Worm (Caenorhabditis elegans) whole organism, L1 larva: ENCODE data around the gene Y82E9BL.12.

ENCODE experiments used
- C04F5.9 ChIP-seq: sonication (generic microtip); optimal IDR thresholded peaks from 2 replicates; lab custom pipeline; 2016; ENCODE audit warnings: missing genetic modification characterization, missing compliant biosample characterization
- aly-2 ChIP-seq: fragments of 150-350 bp; optimal IDR thresholded peaks from 2 replicates; lab custom pipeline; 2014; ENCODE audit warnings: missing biosample characterization, missing genetic modification characterization
- blmp-1 ChIP-seq: fragments of 150-350 bp; optimal IDR thresholded peaks from 2 replicates; lab custom pipeline; 2014; ENCODE audit warnings: missing biosample characterization, missing genetic modification characterization
- ceh-63 ChIP-seq: fragments of 200-800 bp; sonication (Bioruptor generic); optimal IDR thresholded peaks from 2 replicates; lab custom pipeline; 2018; ENCODE audit warnings: mild to moderate bottlenecking, missing genetic modification characterization, missing compliant biosample characterization
- ceh-8 ChIP-seq: fragments of 200-800 bp; sonication (Bioruptor generic); optimal IDR thresholded peaks from 2 replicates; lab custom pipeline; 2018; ENCODE audit warnings: mild to moderate bottlenecking, missing genetic modification characterization, moderate library complexity, missing compliant biosample characterization
- ceh-88 ChIP-seq: fragments of 200-800 bp; sonication (Bioruptor generic); IDR thresholded peaks from 2 replicates; pipeline ENCODE4 v1.3.6; 2022; ENCODE audit warnings: missing genetic modification characterization, missing compliant biosample characterization
- ceh-90 ChIP-seq: sonication (generic microtip); optimal IDR thresholded peaks from 2 replicates; lab custom pipeline; 2016; ENCODE audit warnings: missing genetic modification characterization, missing compliant biosample characterization
- ces-1 ChIP-seq: fragments of 150-350 bp; optimal IDR thresholded peaks from 2 replicates; lab custom pipeline; 2014; ENCODE audit warnings: missing biosample characterization, missing genetic modification reagents, missing genetic modification characterization
- dpl-1 ChIP-seq, 3 experiments: fragments of 150-350 bp in 2 of 3; sonication (generic microtip) in 1 of 3; optimal IDR thresholded peaks; 2 replicates each; lab custom pipeline; 2014 to 2017; ENCODE audit warnings: missing biosample characterization in 3 of 3, missing genetic modification characterization in 3 of 3, missing genetic modification reagents in 3 of 3
- efl-1 ChIP-seq, 4 experiments: fragments of 150-350 bp; optimal IDR thresholded peaks in 3 of 4; peaks in 1 of 4; 1 replicate in 1 of 4; 2 replicates in 3 of 4; lab custom pipeline; 2014; ENCODE audit warnings: missing biosample characterization in 2 of 4, missing genetic modification characterization in 2 of 4, missing genetic modification reagents in 2 of 4
- efl-3 ChIP-seq: fragments of 200-800 bp; sonication (Bioruptor generic); optimal IDR thresholded peaks from 2 replicates; lab custom pipeline; 2018; ENCODE audit warnings: mild to moderate bottlenecking, missing genetic modification characterization, missing compliant biosample characterization
- egl-27 ChIP-seq, 2 experiments: fragments of 150-350 bp in 1 of 2; sonication (generic microtip); optimal IDR thresholded peaks; 3 replicates each; lab custom pipeline; 2017 to 2018; ENCODE audit warnings: missing biosample characterization in 2 of 2, missing genetic modification characterization in 2 of 2, missing genetic modification reagents in 2 of 2
- elt-2 ChIP-seq: sonication (generic microtip); optimal IDR thresholded peaks from 2 replicates; lab custom pipeline; 2016; ENCODE audit warnings: missing genetic modification characterization, mild to moderate bottlenecking, inconsistent platforms, missing compliant biosample characterization, missing genetic modification reagents
- ets-5 ChIP-seq: fragments of 200-800 bp; sonication (Bioruptor generic); IDR thresholded peaks from 2 replicates; pipeline ENCODE4 v1.3.6; 2022; ENCODE audit warnings: missing genetic modification characterization, missing compliant biosample characterization
- fkh-4 ChIP-seq: sonication (generic microtip); optimal IDR thresholded peaks from 2 replicates; lab custom pipeline; 2016; ENCODE audit warnings: missing compliant biosample characterization, missing genetic modification characterization, borderline replicate concordance
- fkh-8 ChIP-seq: sonication (generic microtip); optimal IDR thresholded peaks from 2 replicates; lab custom pipeline; 2016; ENCODE audit warnings: mild to moderate bottlenecking, missing genetic modification characterization, missing compliant biosample characterization
- hpl-2 ChIP-seq: fragments of 150-350 bp; optimal IDR thresholded peaks from 2 replicates; lab custom pipeline; 2014; ENCODE audit warnings: missing biosample characterization, missing genetic modification reagents, missing genetic modification characterization
- lin-15B ChIP-seq: fragments of 150-350 bp; sonication (generic microtip); optimal IDR thresholded peaks from 3 replicates; lab custom pipeline; 2014; ENCODE audit warnings: missing biosample characterization, missing genetic modification characterization
- lin-39 ChIP-seq: fragments of 150-350 bp; optimal IDR thresholded peaks from 2 replicates; lab custom pipeline; 2014; ENCODE audit warnings: missing biosample characterization, missing genetic modification reagents, missing genetic modification characterization
- lir-3 ChIP-seq: sonication (generic microtip); optimal IDR thresholded peaks from 2 replicates; lab custom pipeline; 2016; ENCODE audit warnings: mild to moderate bottlenecking, missing genetic modification characterization, moderate library complexity, missing compliant biosample characterization; ENCODE audit not compliant: poor library complexity
- mef-2 ChIP-seq: fragments of 150-350 bp; optimal IDR thresholded peaks from 2 replicates; lab custom pipeline; 2014; ENCODE audit warnings: missing biosample characterization, missing genetic modification characterization
- mep-1 ChIP-seq: fragments of 150-350 bp; optimal IDR thresholded peaks from 2 replicates; lab custom pipeline; 2014; ENCODE audit warnings: missing biosample characterization, missing genetic modification characterization
- nhr-11 ChIP-seq: fragments of 150-350 bp; optimal IDR thresholded peaks from 2 replicates; lab custom pipeline; 2014; ENCODE audit warnings: missing biosample characterization, missing genetic modification characterization
- nhr-12 ChIP-seq: sonication (generic microtip); optimal IDR thresholded peaks from 2 replicates; lab custom pipeline; 2017; ENCODE audit warnings: missing biosample characterization, missing genetic modification characterization
- nhr-19 ChIP-seq: fragments of 200-800 bp; sonication (Bioruptor generic); conservative IDR thresholded peaks from 2 replicates; pipeline ENCODE4 v1.3.6; 2022; ENCODE audit warnings: missing genetic modification characterization, missing compliant biosample characterization
- nhr-237 ChIP-seq: fragments of 150-350 bp; optimal IDR thresholded peaks from 2 replicates; lab custom pipeline; 2014; ENCODE audit warnings: missing biosample characterization, missing genetic modification characterization
- nhr-47 ChIP-seq: sonication (generic microtip); optimal IDR thresholded peaks from 2 replicates; lab custom pipeline; 2016; ENCODE audit warnings: mild to moderate bottlenecking, missing genetic modification characterization, moderate library complexity, missing compliant biosample characterization
- nhr-77 ChIP-seq: fragments of 150-350 bp; optimal IDR thresholded peaks from 2 replicates; lab custom pipeline; 2014; ENCODE audit warnings: missing biosample characterization, missing genetic modification characterization
- nhr-85 ChIP-seq: sonication (generic microtip); peaks from one replicate; lab custom pipeline; 2016; ENCODE audit warnings: missing genetic modification characterization, inconsistent platforms, missing compliant biosample characterization
- nhr-90 ChIP-seq: sonication (generic microtip); optimal IDR thresholded peaks from 2 replicates; lab custom pipeline; 2016; ENCODE audit warnings: mild to moderate bottlenecking, missing genetic modification characterization, missing compliant biosample characterization; ENCODE audit not compliant: poor library complexity
- pqm-1 ChIP-seq: sonication (generic microtip); optimal IDR thresholded peaks from 3 replicates; lab custom pipeline; 2017; ENCODE audit warnings: missing biosample characterization, missing genetic modification characterization
- rnt-1 ChIP-seq: sonication (generic microtip); optimal IDR thresholded peaks from 2 replicates; lab custom pipeline; 2016; ENCODE audit warnings: mild to moderate bottlenecking, missing genetic modification characterization, moderate library complexity, missing compliant biosample characterization
- skn-1 ChIP-seq: fragments of 150-350 bp; optimal IDR thresholded peaks from 2 replicates; lab custom pipeline; 2014; ENCODE audit warnings: missing biosample characterization, missing genetic modification characterization
- snpc-4 ChIP-seq: fragments of 150-350 bp; optimal IDR thresholded peaks from 2 replicates; lab custom pipeline; 2014; ENCODE audit warnings: missing biosample characterization, missing genetic modification characterization
- sox-4 ChIP-seq: sonication (generic microtip); optimal IDR thresholded peaks from 2 replicates; lab custom pipeline; 2016; ENCODE audit warnings: missing genetic modification characterization, missing compliant biosample characterization
- sptf-1 ChIP-seq: fragments of 150-350 bp; optimal IDR thresholded peaks from 2 replicates; lab custom pipeline; 2014; ENCODE audit warnings: missing biosample characterization, missing genetic modification characterization
- sup-37 ChIP-seq: fragments of 200-800 bp; sonication (Bioruptor generic); optimal IDR thresholded peaks from 2 replicates; lab custom pipeline; 2018; ENCODE audit warnings: mild to moderate bottlenecking, missing genetic modification characterization, missing compliant biosample characterization
- swsn-7 ChIP-seq: sonication (generic microtip); optimal IDR thresholded peaks from 2 replicates; lab custom pipeline; 2016; ENCODE audit warnings: missing genetic modification characterization, missing compliant biosample characterization
- unc-62 ChIP-seq: fragments of 150-350 bp; optimal IDR thresholded peaks from 2 replicates; lab custom pipeline; 2014; ENCODE audit warnings: missing biosample characterization, missing genetic modification reagents, missing genetic modification characterization
- vab-15 ChIP-seq: sonication (generic microtip); optimal IDR thresholded peaks from 2 replicates; lab custom pipeline; 2017; ENCODE audit warnings: missing genotype, mild to moderate bottlenecking, missing genetic modification characterization, missing compliant biosample characterization
- ztf-11 ChIP-seq, 2 experiments: sonication (generic microtip); optimal IDR thresholded peaks; 2 replicates each; lab custom pipeline; 2016 to 2017; ENCODE audit warnings: missing genetic modification characterization in 2 of 2, missing biosample characterization in 1 of 2, missing compliant biosample characterization in 1 of 2

Gene Y82E9BL.12

ce11 chrIII:1297604-1298003 is 11.4 kb upstream of the Y82E9BL.12 start, which contains the start of gene fbxa-28:
TSS of gene fbxa-28 (plus strand) at chrIII:1297904.
- TF ChIP-seq nhr-90 (tag; lab: Kevin White, UChicago) (no peak), mep-1 (tag; lab: Kevin White, UChicago) (no peak), nhr-19 (GFP tag; lab: Robert Waterston, UW) (no peak), nhr-77 (tag; lab: Kevin White, UChicago) (no peak), nhr-237 (tag; lab: Kevin White, UChicago) (no peak), ztf-11 (tag; optimal IDR thresholded peaks at IDR 0.05; lab: Kevin White, UChicago) (no peak), nhr-12 (tag; lab: Kevin White, UChicago) (no peak), ceh-90 (tag; lab: Kevin White, UChicago) (no peak), egl-27 (tag; optimal IDR thresholded peaks at IDR 0.05; lab: Kevin White, UChicago) (no peak)
- TF ChIP-seq, all 84 proteins: peak for 0

DNA sequence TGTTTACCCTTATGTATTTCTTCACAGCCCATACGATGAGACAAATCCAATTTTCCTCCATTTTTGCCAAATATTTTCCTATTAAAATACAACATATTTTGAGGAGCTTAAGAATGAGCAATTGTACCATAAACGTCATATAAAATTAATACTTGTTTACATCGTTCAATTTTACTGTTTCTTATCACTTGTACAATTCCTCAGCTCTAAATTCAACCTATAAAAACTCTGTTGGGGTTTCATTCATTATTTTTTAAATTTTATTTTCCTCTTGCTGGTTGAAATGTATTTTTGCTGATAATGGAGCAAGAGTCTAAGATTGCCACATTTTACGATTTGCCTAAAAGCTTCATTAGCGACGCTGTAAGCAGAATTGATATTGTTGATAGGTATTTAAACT is 5.6 kb upstream of the Y82E9BL.12 start, which contains the start of gene fbxa-75:
Gene fbxa-75, plus strand, starts transcription at position 301 of the 400 bp plus-strand sequence.
- TF ChIP-seq ceh-88 (no peak), aly-2 (tag; lab: Kevin White, UChicago) (no peak), swsn-7 (tag; lab: Kevin White, UChicago) (no peak), efl-3 (no peak), ceh-90 (tag; lab: Kevin White, UChicago) (no peak), nhr-11 (tag; lab: Kevin White, UChicago) (no peak), ceh-8 (GFP tag; lab: Kevin White, UChicago) (no peak), ceh-63 (GFP tag; lab: Kevin White, UChicago) (no peak), dpl-1 (GFP tag; optimal IDR thresholded peaks at IDR 0.05; lab: Kevin White, UChicago) (no peak), pqm-1 (tag; lab: Kevin White, UChicago) (no peak), blmp-1 (tag; lab: Kevin White, UChicago) (no peak), sox-4 (tag; lab: Kevin White, UChicago) (no peak), snpc-4 (tag; lab: Kevin White, UChicago) (no peak), ces-1 (GFP tag; lab: Kevin White, UChicago) (no peak), nhr-12 (tag; lab: Kevin White, UChicago) (no peak), lir-3 (tag; lab: Kevin White, UChicago) (no peak), skn-1 (tag; lab: Kevin White, UChicago) (no peak), sup-37 (GFP tag; lab: Kevin White, UChicago) (no peak)

ce11 chrIII:1307333-1307732 is 1.7 kb upstream of the Y82E9BL.12 start:
- TF ChIP-seq efl-1 (optimal IDR thresholded peaks at IDR 0.05; lab: Kevin White, UChicago) (no peak), efl-1 (GFP tag; optimal IDR thresholded peaks at IDR 0.05 in 1 of 2; lab: Kevin White, UChicago) (peak in 1 of 2 experiments; percentile 51), skn-1 (tag; lab: Kevin White, UChicago) (no peak), vab-15 (tag; lab: Kevin White, UChicago) (no peak), lin-15B (tag; lab: Kevin White, UChicago) (no peak)

DNA sequence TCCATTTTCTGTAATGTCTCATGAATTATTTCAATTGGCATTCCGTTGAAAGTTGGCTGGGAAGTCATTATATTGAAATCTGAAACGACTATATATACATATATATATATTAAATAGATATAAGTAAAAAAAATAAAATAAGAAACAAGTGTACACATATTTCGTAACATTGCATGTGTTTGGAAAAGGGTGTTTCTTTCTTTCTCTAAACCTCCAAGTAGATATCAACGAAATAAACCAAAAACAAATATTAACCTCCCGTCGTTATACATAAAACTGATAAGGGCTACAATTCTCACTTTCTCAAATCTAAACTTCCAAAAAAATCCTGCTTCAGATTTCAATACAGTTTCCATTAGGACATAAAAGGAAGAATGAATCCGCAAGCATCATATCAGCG is 778 bp upstream of the Y82E9BL.12 start, which contains the start of gene fbxa-79:
Gene fbxa-79, minus strand, starts transcription at position 86 of the 400 bp plus-strand sequence.
- no peak for TF ChIP-seq rnt-1 (tag; lab: Kevin White, UChicago)
- peak; percentile 59 for TF ChIP-seq skn-1 (tag; lab: Kevin White, UChicago)
- peak; percentile 55 for TF ChIP-seq elt-2 (tag; lab: Kevin White, UChicago)
- 0 out of 2 replicates have a peak, but pooled peaks have one; percentile 3 for TF ChIP-seq nhr-19 (GFP tag; lab: Robert Waterston, UW)
- TF ChIP-seq, all 84 proteins: peak for 3

ce11 chrIII:1311367-1311766 is 2.4 kb downstream of the Y82E9BL.12 start:
- TF ChIP-seq sup-37 (GFP tag; lab: Kevin White, UChicago) (no peak), fkh-4 (tag; lab: Kevin White, UChicago) (no peak), fkh-8 (tag; lab: Kevin White, UChicago) (no peak), nhr-47 (tag; lab: Kevin White, UChicago) (no peak), hpl-2 (no peak), unc-62 (GFP tag; lab: Kevin White, UChicago) (no peak), lin-39 (tag; lab: Kevin White, UChicago) (no peak), lin-15B (tag; lab: Kevin White, UChicago) (no peak), sptf-1 (no peak), C04F5.9 (tag; lab: Kevin White, UChicago) (no peak), pqm-1 (tag; lab: Kevin White, UChicago) (no peak), nhr-77 (tag; lab: Kevin White, UChicago) (no peak), ceh-88 (no peak), sox-4 (tag; lab: Kevin White, UChicago) (no peak), efl-3 (no peak), ets-5 (GFP tag; lab: Robert Waterston, UW) (no peak), mef-2 (tag; lab: Kevin White, UChicago) (no peak), nhr-85 (tag; lab: Kevin White, UChicago) (no peak)
